Worm (Caenorhabditis elegans) whole organism, L4 larva: ENCODE data around the gene F21D5.9.

Experiments
- R02D3.7 ChIP-seq: fragments of 150-350 bp; sonication (generic microtip); optimal IDR thresholded peaks from 3 replicates; lab custom pipeline; 2014; ENCODE audit warnings: missing biosample characterization, missing genetic modification characterization
- gei-8 ChIP-seq: fragments of 200-800 bp; sonication (Bioruptor generic); optimal IDR thresholded peaks from 2 replicates; lab custom pipeline; 2018; ENCODE audit warnings: mild to moderate bottlenecking, missing genetic modification characterization, missing compliant biosample characterization
- nhr-10 ChIP-seq: fragments of 150-350 bp; optimal IDR thresholded peaks from 2 replicates; lab custom pipeline; 2014; ENCODE audit warnings: missing biosample characterization, missing genetic modification characterization
- nhr-11 ChIP-seq: fragments of 150-350 bp; optimal IDR thresholded peaks from 2 replicates; lab custom pipeline; 2014; ENCODE audit warnings: missing biosample characterization, missing genetic modification characterization
- unc-130 ChIP-seq: sonication (generic microtip); optimal IDR thresholded peaks from 2 replicates; lab custom pipeline; 2016; ENCODE audit warnings: missing genetic modification reagents, missing genetic modification characterization, missing compliant biosample characterization

ce11 chrIV:8686966-8687365, 36.9 kb upstream of the F21D5.9 start:
- TF ChIP-seq gei-8 (GFP tag; lab: Kevin White, UChicago): no peak
- no peak for TF ChIP-seq R02D3.7 (tag; lab: Kevin White, UChicago)
- no peak for TF ChIP-seq nhr-11 (tag; lab: Kevin White, UChicago)
- TF ChIP-seq unc-130 (GFP tag; lab: Kevin White, UChicago): no peak
- no peak for TF ChIP-seq nhr-10 (tag; lab: Kevin White, UChicago)
